Worm (Caenorhabditis elegans) whole organism, mixed stage, embryonic: ENCODE data around the gene W08E12.7.

Experiments used
- M03D4.4 ChIP-seq: sonication (generic microtip); optimal IDR thresholded peaks from 2 replicates; lab custom pipeline; 2017; ENCODE audit warnings: mild to moderate bottlenecking, missing genetic modification characterization, missing compliant biosample characterization
- blmp-1 ChIP-seq: fragments of 150-350 bp; optimal IDR thresholded peaks from 2 replicates; lab custom pipeline; 2014; ENCODE audit warnings: missing biosample characterization, missing genetic modification characterization
- elt-3 ChIP-seq: fragments of 150-350 bp; optimal IDR thresholded peaks from 2 replicates; lab custom pipeline; 2014; ENCODE audit warnings: missing biosample characterization, missing genetic modification characterization
- lin-13 ChIP-seq: fragments of 150-350 bp; optimal IDR thresholded peaks from 2 replicates; lab custom pipeline; 2014; ENCODE audit warnings: missing biosample characterization, missing genetic modification characterization
- mep-1 ChIP-seq: fragments of 150-350 bp; optimal IDR thresholded peaks from 2 replicates; lab custom pipeline; 2017; ENCODE audit warnings: missing biosample characterization, missing genetic modification reagents, missing genetic modification characterization, inconsistent platforms
- snpc-4 ChIP-seq: fragments of 150-350 bp; optimal IDR thresholded peaks from 2 replicates; lab custom pipeline; 2014; ENCODE audit warnings: missing biosample characterization, missing genetic modification characterization
- unc-39 ChIP-seq: fragments of 150-350 bp; optimal IDR thresholded peaks from 2 replicates; lab custom pipeline; 2014; ENCODE audit warnings: missing biosample characterization, missing genetic modification characterization

DNA sequence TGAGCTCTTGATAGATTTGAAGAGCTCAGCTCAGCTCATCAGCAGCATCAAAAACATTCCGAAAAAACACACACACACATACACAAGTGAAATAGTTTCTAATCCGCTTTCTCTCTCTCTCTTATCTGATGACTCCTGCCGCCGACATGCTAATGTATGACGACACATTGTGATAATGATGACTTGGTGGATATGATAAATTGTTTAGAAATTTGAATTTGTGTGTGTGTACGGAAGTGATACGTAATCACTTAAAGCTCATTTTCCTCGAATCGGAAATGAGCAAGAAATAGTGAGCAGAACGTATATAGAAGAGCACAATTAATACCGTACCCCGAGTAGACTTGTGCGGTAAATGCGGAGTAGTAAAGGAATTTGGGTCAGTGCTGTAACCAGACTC is 48.1 kb upstream of the W08E12.7 start:
- no peak for TF ChIP-seq blmp-1 (tag; lab: Kevin White, UChicago)
- no peak for TF ChIP-seq mep-1 (tag; lab: Kevin White, UChicago)
- no peak for TF ChIP-seq elt-3 (tag; lab: Kevin White, UChicago)
- TF ChIP-seq M03D4.4 (tag; lab: Kevin White, UChicago), result no peak
- no peak for TF ChIP-seq unc-39 (tag; lab: Kevin White, UChicago)
- TF ChIP-seq lin-13 (tag; lab: Kevin White, UChicago), result no peak
- no peak for TF ChIP-seq snpc-4
